Worm (Caenorhabditis elegans): ENCODE data around the gene str-47.

- no peak for TF ChIP-seq skn-1 (tag; optimal IDR thresholded peaks at IDR 0.05)
- TF ChIP-seq aly-2 (tag; optimal IDR thresholded peaks at IDR 0.05), result no peak
Measured at ce11 chrV:7635469-7635868, 10.1 kb upstream of the str-47 start, which contains the start of gene srd-29.

All from whole organism, L1 larva.